Fruit fly (Drosophila melanogaster): ENCODE measurements around the gene PIG-K.

Gene PIG-K

dm6 chrX:2005840-2006239 is 3.3 kb downstream of the PIG-K start (continued):
- peak; percentile 62 for TF ChIP-seq gcm (GFP tag; optimal IDR thresholded peaks at IDR 0.05)
- peak; percentile 74 for TF ChIP-seq CG17361 (GFP tag; IDR thresholded peaks at IDR 0.05)
- no peak for TF ChIP-seq sd (tag; optimal IDR thresholded peaks at IDR 0.05)
- no peak for TF ChIP-seq ato (GFP tag; IDR thresholded peaks at IDR 0.05; ENCODE audit: partially characterized antibody)
- TF ChIP-seq CG13287 (GFP tag; IDR thresholded peaks at IDR 0.05; ENCODE audit: partially characterized antibody), result 0 out of 2 replicates have a peak, but pooled peaks have one; percentile 7
- TF ChIP-seq CoRest (tag; optimal IDR thresholded peaks at IDR 0.05), result peak; percentile 62
- TF ChIP-seq tin (GFP tag; optimal IDR thresholded peaks at IDR 0.05), result peak; percentile 64
- TF ChIP-seq CG7556 (GFP tag; optimal IDR thresholded peaks at IDR 0.05), result no peak
- TF ChIP-seq sna (GFP tag; IDR thresholded peaks at IDR 0.05; ENCODE audit: partially characterized antibody), result no peak
- TF ChIP-seq Hr39 (optimal IDR thresholded peaks at IDR 0.05), result no peak
- 0 out of 2 replicates have a peak, but pooled peaks have one; percentile 24 for TF ChIP-seq seq (GFP tag; IDR thresholded peaks at IDR 0.05)
- TF ChIP-seq Dref (GFP tag; IDR thresholded peaks at IDR 0.05), result peak; percentile 35
- peak; percentile 59 for TF ChIP-seq ewg (GFP tag; optimal IDR thresholded peaks at IDR 0.05)
- TF ChIP-seq kay (GFP tag; optimal IDR thresholded peaks at IDR 0.05), result no peak
- TF ChIP-seq CG15269 (tag; optimal IDR thresholded peaks at IDR 0.05), result peak; percentile 68
- TF ChIP-seq NC2α (GFP tag; optimal IDR thresholded peaks at IDR 0.05), result peak; percentile 54
- TF ChIP-seq CG5953 (GFP tag; IDR thresholded peaks at IDR 0.05), result no peak
- peak; percentile 56 for TF ChIP-seq D19A (tag; optimal IDR thresholded peaks at IDR 0.05)
- no peak for TF ChIP-seq scrt (GFP tag; optimal IDR thresholded peaks at IDR 0.05)
- peak; percentile 67 for TF ChIP-seq CG34376 (GFP tag; optimal IDR thresholded peaks at IDR 0.05)
- peak; percentile 45 for TF ChIP-seq Nf-YC (tag; optimal IDR thresholded peaks at IDR 0.05)
- peak; percentile 74 for TF ChIP-seq bcd (GFP tag; optimal IDR thresholded peaks at IDR 0.05)
- no peak for TF ChIP-seq CG17568 (GFP tag; optimal IDR thresholded peaks at IDR 0.05)
- peak; percentile 92 for TF ChIP-seq CG17912 (GFP tag; optimal IDR thresholded peaks at IDR 0.05)
- no peak for TF ChIP-seq CG6272 (GFP tag; IDR thresholded peaks at IDR 0.05)
- TF ChIP-seq CG32767 (GFP tag; IDR thresholded peaks at IDR 0.05), result no peak
- TF ChIP-seq Oaz (GFP tag; IDR thresholded peaks at IDR 0.05), result 0 out of 2 replicates have a peak, but pooled peaks have one; percentile 25
- TF ChIP-seq Neu2 (GFP tag; optimal IDR thresholded peaks at IDR 0.05; ENCODE audit: borderline replicate concordance), result no peak
- no peak for TF ChIP-seq Lpt (GFP tag; optimal IDR thresholded peaks at IDR 0.05)
- peak; percentile 51 for TF ChIP-seq grau (tag; optimal IDR thresholded peaks at IDR 0.05)
- peak; percentile 48 for TF ChIP-seq HmgD (GFP tag; optimal IDR thresholded peaks at IDR 0.05)
- peak; percentile 42 for TF ChIP-seq dmrt11E (tag; optimal IDR thresholded peaks at IDR 0.05)
- peak; percentile 26 for TF ChIP-seq trh (GFP tag; optimal IDR thresholded peaks at IDR 0.05)
- TF ChIP-seq Hand (GFP tag; optimal IDR thresholded peaks at IDR 0.05), result no peak
- TF ChIP-seq CG16779 (GFP tag; IDR thresholded peaks at IDR 0.05), result no peak
- peak; percentile 39 for TF ChIP-seq Spps (tag; optimal IDR thresholded peaks at IDR 0.05)
- 0 out of 2 replicates have a peak, but pooled peaks have one; percentile 15 for TF ChIP-seq al (GFP tag; IDR thresholded peaks at IDR 0.05)
- peak; percentile 74 for TF ChIP-seq her (GFP tag; optimal IDR thresholded peaks at IDR 0.05)
- TF ChIP-seq CG18476 (GFP tag; optimal IDR thresholded peaks at IDR 0.05), result peak; percentile 0
- TF ChIP-seq CG17186 (GFP tag; optimal IDR thresholded peaks at IDR 0.05), result no peak
- TF ChIP-seq Ets97D (GFP tag; optimal IDR thresholded peaks at IDR 0.05), result peak; percentile 99
- TF ChIP-seq CG8290 (GFP tag; optimal IDR thresholded peaks at IDR 0.05), result peak; percentile 83
- TF ChIP-seq CG8290 (tag; optimal IDR thresholded peaks at IDR 0.05), result peak in 1 of 2 experiments; percentile 72
- TF ChIP-seq Kr (GFP tag; optimal IDR thresholded peaks at IDR 0.05), result no peak
- TF ChIP-seq fd102C (GFP tag; optimal IDR thresholded peaks at IDR 0.05), result peak; percentile 70
- TF ChIP-seq Oli (tag; optimal IDR thresholded peaks at IDR 0.05), result peak; percentile 46
- TF ChIP-seq CG1602 (GFP tag; optimal IDR thresholded peaks at IDR 0.05), result peak; percentile 42
- peak; percentile 44 for TF ChIP-seq Myb (GFP tag; optimal IDR thresholded peaks at IDR 0.05)
- TF ChIP-seq CG14965 (GFP tag; optimal IDR thresholded peaks at IDR 0.05; ENCODE audit: borderline replicate concordance), result peak; percentile 26
- peak; percentile 52; the same call in 1 of the 2 replicates for TF ChIP-seq HLH3B (GFP tag; IDR thresholded peaks at IDR 0.05)
- no peak for TF ChIP-seq nerfin-2 (GFP tag; IDR thresholded peaks at IDR 0.05; ENCODE audit: partially characterized antibody)
